Worm (Caenorhabditis elegans): ENCODE results near the gene vab-9.

ce11 chrII:8631766-8632165 lies 5.7 kb downstream of the vab-9 start:
- TF ChIP-seq fos-1 (tag; optimal IDR thresholded peaks at IDR 0.05) (no peak), fkh-10 (GFP tag; optimal IDR thresholded peaks at IDR 0.05) (no peak), ama-1 (optimal IDR thresholded peaks at IDR 0.05) (no peak), pha-4 (GFP tag; IDR thresholded peaks at IDR 0.05) (no peak), pha-4 (tag; optimal IDR thresholded peaks at IDR 0.05) (no peak), unc-39 (tag; optimal IDR thresholded peaks at IDR 0.05) (no peak)
